Worm (Caenorhabditis elegans) whole organism, L4 larva: ENCODE measurements around the gene ZK632.12.

Source experiments
- F49E8.2 ChIP-seq: sonication (generic microtip); optimal IDR thresholded peaks from 2 replicates; lab custom pipeline; 2016; ENCODE audit warnings: missing compliant biosample characterization, mild to moderate bottlenecking, missing genetic modification characterization, borderline replicate concordance
- ama-1 ChIP-seq: fragments of 150-350 bp; optimal IDR thresholded peaks from 2 replicates; lab custom pipeline; 2014; ENCODE audit warnings: inconsistent platforms, mixed read lengths
- ceh-32 ChIP-seq: sonication (generic microtip); optimal IDR thresholded peaks from 2 replicates; lab custom pipeline; 2016; ENCODE audit warnings: mild to moderate bottlenecking, missing genetic modification characterization, missing compliant biosample characterization; ENCODE audit not compliant: poor library complexity
- dpl-1 ChIP-seq: fragments of 150-350 bp; optimal IDR thresholded peaks from 2 replicates; lab custom pipeline; 2014; ENCODE audit warnings: missing biosample characterization, missing genetic modification reagents, missing genetic modification characterization
- egl-27 ChIP-seq: sonication (generic microtip); optimal IDR thresholded peaks from 3 replicates; lab custom pipeline; 2017; ENCODE audit warnings: missing biosample characterization, missing genetic modification reagents, missing genetic modification characterization
- lin-39 ChIP-seq: fragments of 150-350 bp; optimal IDR thresholded peaks from 2 replicates; lab custom pipeline; 2014; ENCODE audit warnings: missing biosample characterization, missing genetic modification reagents, missing genetic modification characterization
- mes-2 ChIP-seq: sonication (generic microtip); optimal IDR thresholded peaks from 2 replicates; lab custom pipeline; 2016; ENCODE audit warnings: missing genotype, mild to moderate bottlenecking, missing genetic modification characterization, missing compliant biosample characterization; ENCODE audit not compliant: poor library complexity, severe bottlenecking
- nhr-102 ChIP-seq: sonication (generic microtip); optimal IDR thresholded peaks from 2 replicates; lab custom pipeline; 2016; ENCODE audit warnings: mild to moderate bottlenecking, missing genetic modification characterization, moderate library complexity, missing compliant biosample characterization
- nhr-76 ChIP-seq: fragments of 150-350 bp; optimal IDR thresholded peaks from 2 replicates; lab custom pipeline; 2014; ENCODE audit warnings: missing biosample characterization, missing genetic modification characterization
- snpc-4 ChIP-seq: fragments of 150-350 bp; optimal IDR thresholded peaks from 2 replicates; lab custom pipeline; 2014; ENCODE audit warnings: missing biosample characterization, missing genetic modification characterization

- TF ChIP-seq mes-2 (tag; lab: Kevin White, UChicago) = no peak
- no peak for TF ChIP-seq ama-1 (lab: Kevin White, UChicago)
- no peak for TF ChIP-seq snpc-4 (tag; lab: Kevin White, UChicago)
- TF ChIP-seq nhr-76 (tag; lab: Kevin White, UChicago) = no peak
- no peak for TF ChIP-seq nhr-102 (tag; lab: Kevin White, UChicago)
- TF ChIP-seq F49E8.2 (tag; lab: Kevin White, UChicago) = no peak
- TF ChIP-seq dpl-1 = peak; percentile 79
- no peak for TF ChIP-seq lin-39
- no peak for TF ChIP-seq egl-27
- no peak for TF ChIP-seq ceh-32 (tag; lab: Kevin White, UChicago)
Measured at ce11 chrIII:9793592-9794417, 36.8 kb upstream of the ZK632.12 start, which contains the start of the genes R10E11.9 and mcm-6.
